Worm (Caenorhabditis elegans) whole organism, L2 larva: ENCODE measurements around the gene Y105C5A.15.

ENCODE experiments used
- elt-3 ChIP-seq: sonication (generic microtip); optimal IDR thresholded peaks from 2 replicates; lab custom pipeline; 2017; ENCODE audit warnings: missing biosample characterization, missing genetic modification characterization
- lsy-2 ChIP-seq, 2 experiments: fragments of 150-350 bp in 1 of 2; sonication (generic microtip) in 1 of 2; optimal IDR thresholded peaks; 2 replicates each; lab custom pipeline; 2014 to 2017; ENCODE audit warnings: missing biosample characterization in 2 of 2, missing genetic modification characterization in 2 of 2
- mdl-1 ChIP-seq, 2 experiments: fragments of 150-350 bp in 1 of 2; sonication (generic microtip) in 1 of 2; optimal IDR thresholded peaks; 2 replicates each; lab custom pipeline; 2017; ENCODE audit warnings: missing biosample characterization in 2 of 2, missing genetic modification characterization in 2 of 2
- nhr-10 ChIP-seq: sonication (generic microtip); optimal IDR thresholded peaks from 2 replicates; lab custom pipeline; 2017; ENCODE audit warnings: missing biosample characterization, missing genetic modification characterization
- snpc-4 ChIP-seq: fragments of 150-350 bp; optimal IDR thresholded peaks from 2 replicates; lab custom pipeline; 2014; ENCODE audit warnings: missing biosample characterization, missing genetic modification characterization

ce11 chrIV:15701962-15702361, 13.0 kb downstream of the Y105C5A.15 start:
- no peak for TF ChIP-seq elt-3 (tag; lab: Kevin White, UChicago)
- TF ChIP-seq nhr-10 (tag; lab: Kevin White, UChicago): no peak
- no peak for TF ChIP-seq lsy-2 (tag; optimal IDR thresholded peaks at IDR 0.05; lab: Kevin White, UChicago)
- TF ChIP-seq snpc-4 (tag; lab: Kevin White, UChicago): no peak
- no peak for TF ChIP-seq mdl-1 (tag; optimal IDR thresholded peaks at IDR 0.05; lab: Kevin White, UChicago)
